Fruit fly (Drosophila melanogaster) whole organism, embryonic: ENCODE results near the gene Cfp1.

Experiments used
- CG10267 ChIP-seq: fragments of 200-800 bp; sonication (Bioruptor generic); optimal IDR thresholded peaks from 2 replicates; lab custom pipeline; 2018; ENCODE audit warnings: missing biosample characterization, mild to moderate bottlenecking, missing genetic modification characterization, moderate library complexity
- CG11085 ChIP-seq: fragments of 200-800 bp; sonication (Bioruptor generic); IDR thresholded peaks from 2 replicates; pipeline ENCODE4 v1.3.6; 2022; ENCODE audit warnings: missing biosample characterization, missing genetic modification characterization
- CG12391 ChIP-seq: fragments of 200-800 bp; sonication (Bioruptor generic); optimal IDR thresholded peaks from 3 replicates; lab custom pipeline; 2018; ENCODE audit warnings: missing biosample characterization, mild to moderate bottlenecking, missing genetic modification characterization, moderate library complexity
- CG13287 ChIP-seq: fragments of 200-800 bp; sonication (Bioruptor generic); IDR thresholded peaks from 2 replicates; pipeline ENCODE4 v1.3.6; 2022; ENCODE audit warnings: missing biosample characterization, missing genetic modification characterization; ENCODE audit not compliant: partially characterized antibody
- CG13424 ChIP-seq: fragments of 200-800 bp; sonication (Bioruptor generic); optimal IDR thresholded peaks from 2 replicates; lab custom pipeline; 2019; ENCODE audit warnings: missing biosample characterization, mild to moderate bottlenecking, missing genetic modification characterization, moderate library complexity
- CG13775 ChIP-seq: fragments of 200-800 bp; sonication (Bioruptor generic); optimal IDR thresholded peaks from 3 replicates; lab custom pipeline; 2017; ENCODE audit warnings: missing biosample characterization, mild to moderate bottlenecking, missing genetic modification characterization
- CG1832 ChIP-seq: fragments of 200-800 bp; sonication (Bioruptor generic); optimal IDR thresholded peaks from 2 replicates; lab custom pipeline; 2017; ENCODE audit warnings: missing biosample characterization, mild to moderate bottlenecking, missing genetic modification characterization, inconsistent platforms
- CG18619 ChIP-seq: fragments of 200-800 bp; sonication (Bioruptor generic); optimal IDR thresholded peaks from 3 replicates; lab custom pipeline; 2017; ENCODE audit warnings: missing biosample characterization, mild to moderate bottlenecking, missing genetic modification characterization
- CG30403 ChIP-seq: fragments of 200-800 bp; sonication (Bioruptor generic); optimal IDR thresholded peaks from 3 replicates; lab custom pipeline; 2016; ENCODE audit warnings: missing biosample characterization, missing genetic modification characterization
- CG3163 ChIP-seq: fragments of 200-800 bp; sonication (Bioruptor generic); optimal IDR thresholded peaks from 3 replicates; lab custom pipeline; 2016; ENCODE audit warnings: missing biosample characterization, missing genetic modification characterization
- CG3726 ChIP-seq: fragments of 200-800 bp; sonication (Bioruptor generic); IDR thresholded peaks from 3 replicates; pipeline ENCODE4, ENCODE4 v1.3.6; 2022; ENCODE audit warnings: missing biosample characterization, missing genetic modification characterization
- CG4328 ChIP-seq: fragments of 200-800 bp; sonication (Bioruptor generic); optimal IDR thresholded peaks from 3 replicates; lab custom pipeline; 2017; ENCODE audit warnings: missing biosample characterization, missing genetic modification reagents, missing genetic modification characterization
- CG4360 ChIP-seq: fragments of 200-800 bp; sonication (Bioruptor generic); IDR thresholded peaks from 2 replicates; pipeline ENCODE4 v1.3.6; 2022; ENCODE audit warnings: missing biosample characterization, missing genetic modification characterization
- CG4854 ChIP-seq: fragments of 200-800 bp; sonication (Bioruptor generic); optimal IDR thresholded peaks from 2 replicates; lab custom pipeline; 2016; ENCODE audit warnings: missing biosample characterization, missing genetic modification characterization, inconsistent platforms
- CG6791 ChIP-seq: fragments of 200-800 bp; sonication (Bioruptor generic); IDR thresholded peaks from 3 replicates; pipeline ENCODE4 v1.3.6; 2022; ENCODE audit warnings: missing biosample characterization, missing genetic modification characterization; ENCODE audit not compliant: partially characterized antibody
- CG8478 ChIP-seq: fragments of >200 bp; optimal IDR thresholded peaks from 2 replicates; lab custom pipeline; 2018
- Deaf1 ChIP-seq: fragments of 200-800 bp; optimal IDR thresholded peaks from 3 replicates; lab custom pipeline; 2019; ENCODE audit warnings: missing biosample characterization, mild to moderate bottlenecking, missing genetic modification characterization, moderate library complexity
- Doc3 ChIP-seq: fragments of 200-800 bp; sonication (Bioruptor generic); IDR thresholded peaks from 3 replicates; pipeline ENCODE4 v1.3.6; 2022; ENCODE audit warnings: missing biosample characterization, missing genetic modification characterization; ENCODE audit not compliant: partially characterized antibody
- E2f2 ChIP-seq: fragments of 200-800 bp; sonication (Bioruptor generic); IDR thresholded peaks from 2 replicates; pipeline ENCODE4 v1.3.6; 2022; ENCODE audit warnings: missing biosample characterization, missing genetic modification characterization
- Elba2 ChIP-seq: fragments of 200-800 bp; sonication (Bioruptor generic); optimal IDR thresholded peaks from 3 replicates; lab custom pipeline; 2016; ENCODE audit warnings: missing biosample characterization, missing genetic modification characterization
- Fer1 ChIP-seq: fragments of 200-800 bp; sonication (Bioruptor generic); optimal IDR thresholded peaks from 2 replicates; lab custom pipeline; 2017; ENCODE audit warnings: missing biosample characterization, mild to moderate bottlenecking, missing genetic modification characterization
- Gsc ChIP-seq: fragments of 200-800 bp; sonication (Bioruptor generic); IDR thresholded peaks from 2 replicates; pipeline ENCODE4 v1.3.6; 2022; ENCODE audit warnings: missing biosample characterization, missing genetic modification characterization
- Hmx ChIP-seq: fragments of 200-800 bp; sonication (Bioruptor generic); optimal IDR thresholded peaks from 2 replicates; lab custom pipeline; 2016; ENCODE audit warnings: missing biosample characterization, missing genetic modification characterization
- Jarid2 ChIP-seq: fragments of 200-800 bp; sonication (Bioruptor generic); optimal IDR thresholded peaks from 3 replicates; lab custom pipeline; 2017; ENCODE audit warnings: mild to moderate bottlenecking, missing biosample characterization, missing genetic modification reagents, missing genetic modification characterization
- Meics ChIP-seq: fragments of 200-800 bp; sonication (Bioruptor generic); optimal IDR thresholded peaks from 2 replicates; lab custom pipeline; 2017; ENCODE audit warnings: missing biosample characterization, mild to moderate bottlenecking, missing genetic modification characterization
- Nf-YC ChIP-seq: fragments of 200-800 bp; optimal IDR thresholded peaks from 3 replicates; lab custom pipeline; 2019; ENCODE audit warnings: missing biosample characterization, mild to moderate bottlenecking, missing genetic modification characterization, moderate library complexity
- Optix ChIP-seq: fragments of 200-800 bp; sonication (Bioruptor generic); IDR thresholded peaks from 3 replicates; pipeline ENCODE4 v1.3.6; 2022; ENCODE audit warnings: missing biosample characterization, missing genetic modification characterization
- PHDP ChIP-seq: fragments of 200-800 bp; sonication (Bioruptor generic); optimal IDR thresholded peaks from 3 replicates; lab custom pipeline; 2018; ENCODE audit warnings: missing biosample characterization, mild to moderate bottlenecking, missing genetic modification characterization, moderate library complexity
- Trl ChIP-seq, 3 experiments: fragments of >200 bp in 2 of 3; fragments of 200-800 bp in 1 of 3; sonication (Bioruptor generic) in 1 of 3; optimal IDR thresholded peaks; 2 replicates in 1 of 3; 3 replicates in 2 of 3; lab custom pipeline; 2016 to 2017; ENCODE audit warnings: missing biosample characterization in 1 of 3, missing genetic modification characterization in 1 of 3
- Usf ChIP-seq: fragments of 200-800 bp; sonication (Bioruptor generic); optimal IDR thresholded peaks from 2 replicates; lab custom pipeline; 2017; ENCODE audit warnings: missing genotype, missing biosample characterization, missing genetic modification characterization
- aop ChIP-seq: fragments of 200-800 bp; sonication (Bioruptor generic); IDR thresholded peaks from 2 replicates; pipeline ENCODE4 v1.3.6; 2022; ENCODE audit warnings: missing biosample characterization, missing genetic modification characterization
- az2 ChIP-seq: fragments of 200-800 bp; sonication (Bioruptor generic); optimal IDR thresholded peaks from 3 replicates; lab custom pipeline; 2016; ENCODE audit warnings: missing biosample characterization, missing genetic modification characterization
- bowl ChIP-seq: fragments of 200-800 bp; sonication (Bioruptor generic); IDR thresholded peaks from 2 replicates; pipeline ENCODE4 v1.3.6; 2022; ENCODE audit warnings: missing biosample characterization, missing genetic modification characterization
- btn ChIP-seq: fragments of 200-800 bp; sonication (Bioruptor generic); optimal IDR thresholded peaks from 2 replicates; lab custom pipeline; 2016; ENCODE audit warnings: missing biosample characterization, missing genetic modification characterization
- chn ChIP-seq: fragments of 200-800 bp; sonication (Bioruptor generic); optimal IDR thresholded peaks from 2 replicates; lab custom pipeline; 2016; ENCODE audit warnings: missing biosample characterization, missing genetic modification characterization
- croc ChIP-seq: fragments of 200-800 bp; sonication (Bioruptor generic); conservative IDR thresholded peaks from 3 replicates; pipeline ENCODE4 v1.3.6; 2022; ENCODE audit warnings: missing biosample characterization, missing genetic modification characterization
- da ChIP-seq: fragments of 200-800 bp; sonication (Bioruptor generic); optimal IDR thresholded peaks from 2 replicates; lab custom pipeline; 2016; ENCODE audit warnings: missing biosample characterization, missing genetic modification characterization
- dmrt11E ChIP-seq: fragments of 200-800 bp; sonication (Bioruptor generic); optimal IDR thresholded peaks from 3 replicates; lab custom pipeline; 2018; ENCODE audit warnings: missing biosample characterization, mild to moderate bottlenecking, missing genetic modification characterization, moderate library complexity
- gro ChIP-seq: fragments of 200-800 bp; sonication (Bioruptor generic); optimal IDR thresholded peaks from 2 replicates; lab custom pipeline; 2016; ENCODE audit warnings: missing biosample characterization, missing genetic modification characterization
- gsb-n ChIP-seq: fragments of 200-800 bp; sonication (Bioruptor generic); optimal IDR thresholded peaks from 3 replicates; lab custom pipeline; 2018; ENCODE audit warnings: missing biosample characterization, mild to moderate bottlenecking, missing genetic modification characterization
- hbn ChIP-seq: fragments of 200-800 bp; sonication (Bioruptor generic); IDR thresholded peaks from 2 replicates; pipeline ENCODE4 v1.3.6; 2022; ENCODE audit warnings: missing biosample characterization, missing genetic modification characterization; ENCODE audit not compliant: partially characterized antibody
- insv ChIP-seq, 2 experiments: fragments of 200-800 bp; sonication (Bioruptor generic); optimal IDR thresholded peaks; 3 replicates each; lab custom pipeline; 2016 to 2018; ENCODE audit warnings: missing biosample characterization in 2 of 2, missing genetic modification characterization in 2 of 2
- onecut ChIP-seq: fragments of 200-800 bp; sonication (Bioruptor generic); IDR thresholded peaks from 2 replicates; pipeline ENCODE4 v1.3.6; 2022; ENCODE audit warnings: missing biosample characterization, missing genetic modification characterization
- pnt ChIP-seq: fragments of 200-800 bp; sonication (Bioruptor generic); optimal IDR thresholded peaks from 3 replicates; lab custom pipeline; 2016; ENCODE audit warnings: missing biosample characterization, missing genetic modification characterization
- scrt ChIP-seq: fragments of 200-800 bp; sonication (Bioruptor generic); optimal IDR thresholded peaks from 2 replicates; lab custom pipeline; 2018; ENCODE audit warnings: missing biosample characterization, mild to moderate bottlenecking, missing genetic modification characterization, moderate library complexity
- sima ChIP-seq: fragments of 200-800 bp; sonication (Bioruptor generic); optimal IDR thresholded peaks from 2 replicates; lab custom pipeline; 2016; ENCODE audit warnings: missing biosample characterization, missing genetic modification characterization
- tgo ChIP-seq: fragments of 200-800 bp; sonication (Bioruptor generic); IDR thresholded peaks from 3 replicates; pipeline ENCODE4 v1.3.6; 2022; ENCODE audit warnings: missing biosample characterization, missing genetic modification characterization
- tll ChIP-seq, 2 experiments: fragments of 200-800 bp in 1 of 2; fragments of >200 bp in 1 of 2; sonication (Bioruptor generic) in 1 of 2; optimal IDR thresholded peaks; 2 replicates each; lab custom pipeline; 2017 to 2019; ENCODE audit warnings: missing biosample characterization in 2 of 2, missing genetic modification characterization in 2 of 2, mild to moderate bottlenecking in 1 of 2, moderate library complexity in 1 of 2
- yki ChIP-seq: fragments of >200 bp; optimal IDR thresholded peaks from 3 replicates; lab custom pipeline; 2018
- z ChIP-seq: fragments of 200-800 bp; sonication (Bioruptor generic); IDR thresholded peaks from 3 replicates; pipeline ENCODE4 v1.3.6; 2022; ENCODE audit warnings: missing biosample characterization, missing genetic modification characterization

The Cfp1 gene

DNA sequence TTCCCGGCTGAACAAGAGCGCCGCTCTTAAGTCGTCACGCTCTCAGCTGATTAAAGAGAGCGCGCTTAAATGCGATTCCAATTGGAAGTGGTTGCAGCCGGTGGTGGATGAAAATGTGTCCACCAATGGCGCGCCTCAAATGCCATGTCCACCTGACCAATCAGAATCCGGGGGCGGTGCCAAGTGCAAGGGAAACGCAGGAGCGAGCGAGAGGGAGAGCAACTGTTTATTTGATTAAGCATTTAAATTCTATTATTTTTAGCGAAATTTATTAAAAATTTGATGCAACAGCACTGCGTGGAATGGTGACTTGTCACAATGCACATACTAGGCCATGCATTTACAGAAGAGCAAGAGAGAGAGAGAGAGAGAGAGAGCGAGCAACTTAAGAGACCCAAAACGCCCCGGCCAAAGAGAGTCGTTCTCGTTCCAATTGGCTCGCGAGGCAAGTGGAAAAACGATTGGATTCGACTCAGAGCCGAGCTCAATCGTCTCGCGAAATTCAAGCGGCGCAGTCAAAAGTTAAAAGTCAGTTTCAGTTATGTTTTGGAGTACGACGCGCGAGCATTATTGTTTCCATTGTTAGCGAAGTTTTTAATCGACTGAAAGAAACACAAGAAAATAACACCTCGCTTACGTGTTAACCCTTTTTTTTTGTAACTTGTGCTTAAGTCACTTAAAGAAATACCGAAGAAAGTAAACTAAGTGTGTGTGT, 11.4 kb upstream of the Cfp1 start, which contains the start of gene lz (continued):
- TF ChIP-seq Fer1 (GFP tag; lab: Kevin White, UChicago) (no peak), Nf-YC (tag; lab: Kevin White, UChicago) (peak; percentile 99), CG6791 (GFP tag; lab: Robert Waterston, UW) (no peak), yki (peak; percentile 73), CG8478 (no peak), gro (GFP tag; lab: Kevin White, UChicago) (no peak), CG4328 (GFP tag; lab: Kevin White, UChicago) (no peak), CG12391 (tag; lab: Kevin White, UChicago) (no peak), Usf (no peak), sima (no peak), CG3726 (GFP tag; lab: Robert Waterston, UW) (no peak), CG18619 (no peak), btn (GFP tag; lab: Kevin White, UChicago) (no peak), CG13775 (GFP tag; lab: Kevin White, UChicago) (no peak), bowl (no peak), hbn (GFP tag; lab: Robert Waterston, UW) (peak; percentile 16; the same call in 1 of the 2 replicates), Deaf1 (tag; lab: Kevin White, UChicago) (peak; percentile 86), CG1832 (peak; percentile 63), Hmx (no peak), croc (no peak), insv (GFP tag; optimal IDR thresholded peaks at IDR 0.05; lab: Kevin White, UChicago) (peak; percentile 30 to 92), CG4360 (no peak), onecut (GFP tag; lab: Robert Waterston, UW) (no peak), az2 (GFP tag; lab: Kevin White, UChicago) (no peak), CG13424 (tag; lab: Kevin White, UChicago) (no peak), Optix (no peak), CG4854 (GFP tag; lab: Kevin White, UChicago) (no peak), scrt (GFP tag; lab: Kevin White, UChicago) (no peak), CG3163 (GFP tag; lab: Kevin White, UChicago) (peak; percentile 95), Meics (GFP tag; lab: Kevin White, UChicago) (no peak), z (GFP tag; lab: Robert Waterston, UW) (0 out of 3 replicates have a peak, but pooled peaks have one; percentile 48), Trl (optimal IDR thresholded peaks at IDR 0.05; lab: Kevin White, UChicago) (peak; percentile 89 to 96), Trl (GFP tag; optimal IDR thresholded peaks at IDR 0.05; lab: Kevin White, UChicago) (no peak), Doc3 (GFP tag; lab: Robert Waterston, UW) (no peak), E2f2 (no peak), pnt (no peak), CG11085 (GFP tag; lab: Robert Waterston, UW) (no peak), PHDP (tag; lab: Kevin White, UChicago) (no peak), Jarid2 (GFP tag; lab: Kevin White, UChicago) (peak; percentile 62), dmrt11E (tag; lab: Kevin White, UChicago) (no peak), tll (GFP tag; optimal IDR thresholded peaks at IDR 0.05; lab: Kevin White, UChicago) (peak in 1 of 2 experiments; percentile 52), gsb-n (tag; lab: Kevin White, UChicago) (peak; percentile 15), Elba2 (GFP tag; lab: Kevin White, UChicago) (peak; percentile 43), da (no peak), CG13287 (GFP tag; lab: Robert Waterston, UW) (0 out of 2 replicates have a peak, but pooled peaks have one; percentile 8), tgo (GFP tag; lab: Robert Waterston, UW) (no peak), chn (GFP tag; lab: Kevin White, UChicago) (no peak), Gsc (no peak), aop (GFP tag; lab: Robert Waterston, UW) (no peak), CG30403 (GFP tag; lab: Kevin White, UChicago) (no peak), CG10267 (tag; lab: Kevin White, UChicago) (no peak)
